Fruit fly (Drosophila melanogaster): ENCODE results near the gene twit.

The twit gene

dm6 chr2L:20857791-20858190 lies 5.4 kb downstream of the twit start, which contains the start of gene CG14400:
TSS of gene CG14400 (minus strand) at chr2L:20857891.
- TF ChIP-seq pad (GFP tag; optimal IDR thresholded peaks at IDR 0.05): no peak

DNA sequence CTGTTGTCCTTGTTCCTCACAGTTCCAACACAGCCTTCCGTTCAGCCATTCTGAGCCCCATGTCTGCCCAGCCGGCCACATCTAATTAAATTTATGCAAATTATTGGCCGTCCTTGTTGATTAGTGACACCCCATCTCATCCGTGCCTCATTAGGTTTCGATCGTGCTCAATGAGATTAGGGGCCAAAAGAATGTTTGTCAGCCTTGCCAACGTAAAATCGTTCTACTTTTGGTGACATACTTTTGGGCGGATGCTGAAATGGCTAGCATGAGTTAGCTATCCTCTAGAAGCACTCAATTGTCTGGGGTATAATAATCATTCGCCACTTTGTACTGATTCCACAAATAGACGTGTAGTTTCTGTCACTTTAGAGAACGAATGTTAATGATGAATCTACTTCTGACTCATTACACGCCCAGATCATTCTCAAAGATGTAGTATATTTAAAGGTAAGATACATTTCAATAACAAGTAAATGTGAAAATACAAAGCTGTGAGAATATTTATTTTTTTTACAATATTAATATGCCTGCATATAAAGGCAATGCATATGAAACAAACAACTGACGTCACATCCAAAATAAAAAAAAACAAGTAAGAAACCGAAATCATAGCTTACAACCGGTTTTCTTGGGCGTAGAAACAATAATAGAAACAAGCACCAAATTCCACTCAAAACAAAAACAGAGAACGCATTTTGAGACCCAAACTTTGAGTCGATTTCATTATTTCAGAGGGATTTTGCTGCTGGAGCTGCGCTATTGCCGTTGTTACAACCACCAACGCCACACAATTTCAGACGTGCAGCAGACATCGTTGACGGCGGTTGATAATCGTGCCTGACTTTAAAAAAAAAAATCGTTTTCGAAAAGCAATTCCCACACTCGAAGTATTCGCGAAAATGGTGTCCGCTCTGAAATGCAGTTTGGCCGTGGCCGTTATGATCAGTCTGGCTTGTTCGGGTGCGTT lies 6.3 kb downstream of the twit start, which contains the start of gene bero:
bero (plus strand) TSS at position 325 of the 970 bp plus-strand sequence.
- TF ChIP-seq Mnt (GFP tag; optimal IDR thresholded peaks at IDR 0.05) (no peak), kay (GFP tag; ENCODE audit: borderline replicate concordance) (peak; percentile 96), cnc (optimal IDR thresholded peaks at IDR 0.05) (peak; percentile 53 to 70)

DNA sequence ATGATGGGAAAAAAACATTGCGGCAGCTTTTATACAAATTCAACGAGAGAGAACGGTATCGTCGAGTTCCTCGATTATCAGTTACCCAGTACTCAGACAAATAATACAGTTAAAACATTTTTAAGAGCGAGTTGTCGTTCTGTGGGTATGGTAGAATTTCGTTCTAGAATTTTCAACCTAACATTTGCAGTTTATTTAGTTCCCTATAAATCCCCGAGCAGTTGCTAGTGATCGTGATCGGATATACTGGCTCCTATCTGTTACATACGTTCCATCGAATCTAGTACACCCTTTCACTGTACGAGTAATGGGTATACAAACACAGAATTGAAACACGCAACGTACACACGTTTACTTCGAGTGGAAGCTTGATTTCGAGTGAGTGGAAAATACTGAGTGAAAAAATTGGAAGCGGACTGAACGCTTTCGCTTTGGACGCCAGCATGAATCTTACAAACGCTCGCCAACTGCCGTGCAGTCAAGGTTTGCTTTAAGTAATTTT lies 12.4 kb downstream of the twit start, which contains the start of gene CG9338:
CG9338 (plus strand) TSS at position 452 of the 502 bp plus-strand sequence.
- TF ChIP-seq ovo (GFP tag; optimal IDR thresholded peaks at IDR 0.05) (no peak), tj (GFP tag; optimal IDR thresholded peaks at IDR 0.05) (peak; percentile 89), Crg-1 (GFP tag; optimal IDR thresholded peaks at IDR 0.05) (peak; percentile 50), CG5204 (GFP tag; optimal IDR thresholded peaks at IDR 0.05) (peak; percentile 82), CG11617 (GFP tag; optimal IDR thresholded peaks at IDR 0.05) (peak; percentile 77), CG14711 (tag; optimal IDR thresholded peaks at IDR 0.05) (peak; percentile 75), Hr96 (GFP tag; optimal IDR thresholded peaks at IDR 0.05) (peak; percentile 78), cic (GFP tag; optimal IDR thresholded peaks at IDR 0.05) (peak; percentile 63), CG33017 (tag; optimal IDR thresholded peaks at IDR 0.05) (peak; percentile 77), CG12768 (GFP tag; optimal IDR thresholded peaks at IDR 0.05) (peak; percentile 88), Clk (GFP tag; optimal IDR thresholded peaks at IDR 0.05) (peak; percentile 44), CG1620 (GFP tag; optimal IDR thresholded peaks at IDR 0.05) (peak; percentile 66), Mnt (GFP tag; optimal IDR thresholded peaks at IDR 0.05) (peak; percentile 47), toe (GFP tag; optimal IDR thresholded peaks at IDR 0.05) (peak; percentile 73), CG7045 (GFP tag; optimal IDR thresholded peaks at IDR 0.05) (peak; percentile 73), pad (GFP tag; optimal IDR thresholded peaks at IDR 0.05) (peak; percentile 78), bab1 (GFP tag; optimal IDR thresholded peaks at IDR 0.05) (peak; percentile 86), kay (GFP tag; ENCODE audit: borderline replicate concordance) (peak; percentile 20), CG7101 (tag; optimal IDR thresholded peaks at IDR 0.05) (peak; percentile 81), cnc (optimal IDR thresholded peaks at IDR 0.05) (no peak)

- TF ChIP-seq CG1620 (GFP tag; optimal IDR thresholded peaks at IDR 0.05) (no peak), CG5204 (GFP tag; optimal IDR thresholded peaks at IDR 0.05) (no peak), CG7045 (GFP tag; optimal IDR thresholded peaks at IDR 0.05) (no peak), cnc (optimal IDR thresholded peaks at IDR 0.05) (no peak)
Measured at dm6 chr2L:20867381-20867780, 15.0 kb downstream of the twit start, which contains the start of gene CG31675. TSS of gene CG31675 (plus strand) at chr2L:20867755.

DNA sequence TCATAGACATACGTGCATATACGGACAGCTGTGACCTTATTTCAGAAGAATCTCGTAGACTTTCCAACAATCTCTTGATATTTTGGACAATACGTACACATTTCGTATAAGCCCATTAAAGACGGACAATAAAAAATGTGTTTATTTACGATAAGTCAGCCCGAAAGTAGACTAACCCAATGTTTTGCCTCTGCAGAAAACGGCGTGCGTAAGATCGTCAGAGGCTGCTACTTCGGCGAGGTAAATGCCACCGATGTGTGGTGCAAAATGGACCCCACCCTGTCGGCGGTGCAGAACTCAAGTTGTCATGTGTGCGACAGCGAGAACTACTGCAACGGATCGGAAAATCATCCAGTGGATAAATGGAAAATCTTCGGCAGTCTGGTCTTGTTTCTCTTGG lies 16.5 kb downstream of the twit start:
- no peak for TF ChIP-seq bab1 (GFP tag; optimal IDR thresholded peaks at IDR 0.05)
- TF ChIP-seq CG14711 (tag; optimal IDR thresholded peaks at IDR 0.05): no peak
- no peak for TF ChIP-seq Clk (GFP tag; optimal IDR thresholded peaks at IDR 0.05)
- no peak for TF ChIP-seq Hr96 (GFP tag; optimal IDR thresholded peaks at IDR 0.05)
- TF ChIP-seq Crg-1 (GFP tag; optimal IDR thresholded peaks at IDR 0.05): no peak
- TF ChIP-seq cic (GFP tag; optimal IDR thresholded peaks at IDR 0.05): no peak
- TF ChIP-seq cnc (optimal IDR thresholded peaks at IDR 0.05): no peak
- TF ChIP-seq CG5204 (GFP tag; optimal IDR thresholded peaks at IDR 0.05): no peak

DNA sequence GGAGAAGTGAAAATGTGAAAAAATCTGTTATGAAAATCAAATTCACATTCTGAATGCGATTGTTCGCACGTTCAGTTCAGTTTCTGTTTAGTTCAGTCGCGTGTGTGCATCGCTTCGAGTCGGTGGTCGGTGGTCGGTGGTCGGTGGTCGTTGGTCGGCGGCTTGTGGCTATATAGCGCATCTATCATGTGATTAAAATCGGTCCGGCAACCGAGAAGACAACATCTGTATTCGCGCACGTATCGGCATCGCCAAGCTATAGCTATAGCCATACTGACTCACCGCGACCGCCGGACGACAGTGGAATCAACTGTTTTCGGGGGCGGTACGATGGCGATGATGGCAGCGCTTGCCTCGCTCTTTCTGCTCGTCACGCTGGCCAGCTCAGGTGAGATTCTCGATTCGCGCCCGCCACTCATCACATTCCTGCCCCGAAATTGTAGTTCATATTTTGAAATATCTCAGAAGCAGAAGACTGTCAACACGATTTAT lies 17.5 kb downstream of the twit start, which contains the start of gene CG14401:
CG14401 (plus strand) TSS at position 51 of the 492 bp plus-strand sequence.
- peak; percentile 11 for TF ChIP-seq CG12768 (GFP tag; optimal IDR thresholded peaks at IDR 0.05)
- TF ChIP-seq CG7101 (tag; optimal IDR thresholded peaks at IDR 0.05): peak; percentile 15
- TF ChIP-seq kay (GFP tag; ENCODE audit: borderline replicate concordance): no peak
- peak; percentile 0 for TF ChIP-seq CG11617 (GFP tag; optimal IDR thresholded peaks at IDR 0.05)
- no peak for TF ChIP-seq Hr96 (GFP tag; optimal IDR thresholded peaks at IDR 0.05)
- TF ChIP-seq cic (GFP tag; optimal IDR thresholded peaks at IDR 0.05): peak; percentile 52
- peak; percentile 35 for TF ChIP-seq CG33017 (tag; optimal IDR thresholded peaks at IDR 0.05)
- TF ChIP-seq Mnt (GFP tag; optimal IDR thresholded peaks at IDR 0.05): peak; percentile 55

dm6 chr2L:20874514-20874913 lies 22.1 kb downstream of the twit start:
- no peak for TF ChIP-seq Clk (GFP tag; optimal IDR thresholded peaks at IDR 0.05)
